Fruit fly (Drosophila melanogaster) whole organism, embryonic: ENCODE results near the gene RpL32.

ENCODE experiments used
- Atf-2 ChIP-seq: fragments of 200-800 bp; sonication (Bioruptor generic); optimal IDR thresholded peaks from 2 replicates; lab custom pipeline; 2016; ENCODE audit warnings: missing biosample characterization, missing genetic modification characterization
- CG10979 ChIP-seq: fragments of 200-800 bp; sonication (Bioruptor generic); optimal IDR thresholded peaks from 2 replicates; lab custom pipeline; 2018; ENCODE audit warnings: missing biosample characterization, mild to moderate bottlenecking, missing genetic modification characterization, moderate library complexity
- CG12071 ChIP-seq: fragments of 200-800 bp; sonication (Bioruptor generic); optimal IDR thresholded peaks from 3 replicates; lab custom pipeline; 2018; ENCODE audit warnings: missing biosample characterization, mild to moderate bottlenecking, missing genetic modification characterization
- CG12219 ChIP-seq: fragments of 200-800 bp; sonication (Bioruptor generic); optimal IDR thresholded peaks from 3 replicates; lab custom pipeline; 2018; ENCODE audit warnings: missing biosample characterization, mild to moderate bottlenecking, missing genetic modification characterization
- CG12236 ChIP-seq: fragments of 200-800 bp; sonication (Bioruptor generic); optimal IDR thresholded peaks from 2 replicates; lab custom pipeline; 2016; ENCODE audit warnings: missing biosample characterization, missing genetic modification characterization
- CG12769 ChIP-seq: fragments of 200-800 bp; sonication (Bioruptor generic); optimal IDR thresholded peaks from 2 replicates; lab custom pipeline; 2019; ENCODE audit warnings: missing biosample characterization, mild to moderate bottlenecking, missing genetic modification characterization, moderate library complexity
- CG13296 ChIP-seq: fragments of 200-800 bp; sonication (Bioruptor generic); optimal IDR thresholded peaks from 3 replicates; lab custom pipeline; 2018; ENCODE audit warnings: missing biosample characterization, mild to moderate bottlenecking, missing genetic modification characterization
- CG15269 ChIP-seq: fragments of 200-800 bp; sonication (Bioruptor generic); optimal IDR thresholded peaks from 2 replicates; lab custom pipeline; 2018; ENCODE audit warnings: missing biosample characterization, mild to moderate bottlenecking, missing genetic modification characterization, moderate library complexity
- CG1792 ChIP-seq: fragments of 200-800 bp; sonication (Bioruptor generic); optimal IDR thresholded peaks from 2 replicates; lab custom pipeline; 2016; ENCODE audit warnings: missing biosample characterization, missing genetic modification characterization
- CG2120 ChIP-seq: fragments of 200-800 bp; sonication (Bioruptor generic); optimal IDR thresholded peaks from 3 replicates; lab custom pipeline; 2016; ENCODE audit warnings: missing biosample characterization, missing genetic modification characterization
- CG30020 ChIP-seq: fragments of 200-800 bp; optimal IDR thresholded peaks from 2 replicates; lab custom pipeline; 2019; ENCODE audit warnings: missing biosample characterization, mild to moderate bottlenecking, missing genetic modification characterization, moderate library complexity
- CG4730 ChIP-seq: fragments of 200-800 bp; sonication (Bioruptor generic); IDR thresholded peaks from 2 replicates; pipeline ENCODE4 v1.3.6; 2022; ENCODE audit warnings: missing biosample characterization, missing genetic modification characterization
- CG4854 ChIP-seq: fragments of 200-800 bp; sonication (Bioruptor generic); optimal IDR thresholded peaks from 2 replicates; lab custom pipeline; 2016; ENCODE audit warnings: missing biosample characterization, missing genetic modification characterization, inconsistent platforms
- CG6272 ChIP-seq: fragments of 200-800 bp; sonication (Bioruptor generic); IDR thresholded peaks from 2 replicates; pipeline ENCODE4 v1.3.6; 2022; ENCODE audit warnings: missing biosample characterization, missing genetic modification characterization
- CG6813 ChIP-seq: fragments of 200-800 bp; sonication (Bioruptor generic); optimal IDR thresholded peaks from 2 replicates; lab custom pipeline; 2017; ENCODE audit warnings: missing biosample characterization, missing genetic modification characterization, mild to moderate bottlenecking, moderate library complexity, missing genetic modification reagents
- CG7372 ChIP-seq: fragments of 200-800 bp; sonication (Bioruptor generic); IDR thresholded peaks from 2 replicates; pipeline ENCODE4 v1.3.6; 2022; ENCODE audit warnings: missing biosample characterization, missing genetic modification characterization
- CG7786 ChIP-seq: fragments of 200-800 bp; sonication (Bioruptor generic); optimal IDR thresholded peaks from 2 replicates; lab custom pipeline; 2016; ENCODE audit warnings: missing biosample characterization, missing genetic modification characterization
- CG8290 ChIP-seq, 3 experiments: fragments of 200-800 bp; sonication (Bioruptor generic); optimal IDR thresholded peaks; 2 replicates each; lab custom pipeline; 2016 to 2019; ENCODE audit warnings: missing biosample characterization in 3 of 3, missing genetic modification characterization in 3 of 3, mild to moderate bottlenecking in 2 of 3, moderate library complexity in 1 of 3
- CG9727 ChIP-seq: fragments of 200-800 bp; sonication (Bioruptor generic); optimal IDR thresholded peaks from 3 replicates; lab custom pipeline; 2017; ENCODE audit warnings: missing biosample characterization, mild to moderate bottlenecking, missing genetic modification characterization
- CrebB ChIP-seq: fragments of 200-800 bp; sonication (Bioruptor generic); optimal IDR thresholded peaks from 3 replicates; lab custom pipeline; 2018; ENCODE audit warnings: missing biosample characterization, mild to moderate bottlenecking, missing genetic modification characterization
- Dbx ChIP-seq: fragments of 200-800 bp; sonication (Bioruptor generic); IDR thresholded peaks from 3 replicates; pipeline ENCODE4 v1.3.6; 2022; ENCODE audit warnings: missing biosample characterization, missing genetic modification characterization
- Deaf1 ChIP-seq: fragments of 200-800 bp; optimal IDR thresholded peaks from 3 replicates; lab custom pipeline; 2019; ENCODE audit warnings: missing biosample characterization, mild to moderate bottlenecking, missing genetic modification characterization, moderate library complexity
- Dfd ChIP-seq, 2 experiments: fragments of >200 bp; optimal IDR thresholded peaks; 2 replicates each; lab custom pipeline; 2017; ENCODE audit warnings: missing biosample characterization in 2 of 2, missing genetic modification characterization in 2 of 2
- Doc3 ChIP-seq: fragments of 200-800 bp; sonication (Bioruptor generic); IDR thresholded peaks from 3 replicates; pipeline ENCODE4 v1.3.6; 2022; ENCODE audit warnings: missing biosample characterization, missing genetic modification characterization; ENCODE audit not compliant: partially characterized antibody
- Drgx ChIP-seq: fragments of 200-800 bp; sonication (Bioruptor generic); IDR thresholded peaks from 2 replicates; pipeline ENCODE4 v1.3.6; 2022; ENCODE audit warnings: missing biosample characterization, missing genetic modification characterization
- Fer2 ChIP-seq: fragments of 200-800 bp; sonication (Bioruptor generic); optimal IDR thresholded peaks from 2 replicates; lab custom pipeline; 2018; ENCODE audit warnings: missing biosample characterization, mild to moderate bottlenecking, missing genetic modification characterization, moderate library complexity
- H2.0 ChIP-seq: fragments of 200-800 bp; sonication (Bioruptor generic); IDR thresholded peaks from 2 replicates; pipeline ENCODE4 v1.3.6; 2022; ENCODE audit warnings: missing biosample characterization, missing genetic modification characterization
- Lhr ChIP-seq: fragments of 200-800 bp; sonication (Bioruptor generic); optimal IDR thresholded peaks from 3 replicates; lab custom pipeline; 2017; ENCODE audit warnings: mild to moderate bottlenecking, missing biosample characterization, missing genetic modification reagents, missing genetic modification characterization
- Mrtf ChIP-seq: fragments of 200-800 bp; sonication (Bioruptor generic); IDR thresholded peaks from 3 replicates; pipeline ENCODE4 v1.3.6; 2022; ENCODE audit warnings: missing biosample characterization, missing genetic modification characterization
- Six4 ChIP-seq: fragments of 200-800 bp; sonication (Bioruptor generic); optimal IDR thresholded peaks from 2 replicates; lab custom pipeline; 2016; ENCODE audit warnings: missing biosample characterization, missing genetic modification characterization
- Ssrp ChIP-seq: fragments of 200-800 bp; sonication (Bioruptor generic); optimal IDR thresholded peaks from 2 replicates; lab custom pipeline; 2018; ENCODE audit warnings: missing biosample characterization, mild to moderate bottlenecking, missing genetic modification characterization, moderate library complexity
- Tbp ChIP-seq: fragments of >200 bp; optimal IDR thresholded peaks from 2 replicates; lab custom pipeline; 2018; ENCODE audit warnings: missing biosample characterization, missing genetic modification characterization
- Usf ChIP-seq: fragments of 200-800 bp; sonication (Bioruptor generic); optimal IDR thresholded peaks from 2 replicates; lab custom pipeline; 2017; ENCODE audit warnings: missing genotype, missing biosample characterization, missing genetic modification characterization
- ato ChIP-seq: fragments of 200-800 bp; sonication (Bioruptor generic); IDR thresholded peaks from 2 replicates; pipeline ENCODE4 v1.3.6; 2022; ENCODE audit warnings: missing biosample characterization, missing genetic modification characterization; ENCODE audit not compliant: partially characterized antibody
- bbx ChIP-seq: fragments of 200-800 bp; sonication (Bioruptor generic); IDR thresholded peaks from 2 replicates; pipeline ENCODE4 v1.3.6; 2022; ENCODE audit warnings: missing biosample characterization, missing genetic modification characterization; ENCODE audit not compliant: partially characterized antibody
- chinmo ChIP-seq: fragments of 200-800 bp; sonication (Bioruptor generic); IDR thresholded peaks from 4 replicates; pipeline ENCODE4 v1.3.6; 2022; ENCODE audit warnings: missing biosample characterization, missing genetic modification characterization; ENCODE audit not compliant: partially characterized antibody
- chm ChIP-seq: fragments of 200-800 bp; sonication (Bioruptor generic); IDR thresholded peaks from 2 replicates; pipeline ENCODE4 v1.3.6; 2022; ENCODE audit warnings: missing biosample characterization, missing genetic modification characterization
- dati ChIP-seq: fragments of 200-800 bp; sonication (Bioruptor generic); IDR thresholded peaks from 2 replicates; pipeline ENCODE4 v1.3.6; 2022; ENCODE audit warnings: missing biosample characterization, missing genetic modification characterization
- ewg ChIP-seq: fragments of 200-800 bp; sonication (Bioruptor generic); optimal IDR thresholded peaks from 3 replicates; lab custom pipeline; 2017; ENCODE audit warnings: mild to moderate bottlenecking, missing biosample characterization, missing genetic modification reagents, missing genetic modification characterization
- gro ChIP-seq: fragments of 200-800 bp; sonication (Bioruptor generic); optimal IDR thresholded peaks from 2 replicates; lab custom pipeline; 2016; ENCODE audit warnings: missing biosample characterization, missing genetic modification characterization
- hkb ChIP-seq, 2 experiments: fragments of 200-800 bp in 1 of 2; fragments of >200 bp in 1 of 2; sonication (Bioruptor generic) in 1 of 2; IDR thresholded peaks in 1 of 2; optimal IDR thresholded peaks in 1 of 2; 2 replicates each; pipeline versions ENCODE4 v1.3.6 to Lab custom; 2017 to 2022; ENCODE audit warnings: missing biosample characterization in 1 of 2, missing genetic modification characterization in 1 of 2
- jumu ChIP-seq: fragments of 200-800 bp; sonication (Bioruptor generic); optimal IDR thresholded peaks from 3 replicates; lab custom pipeline; 2016; ENCODE audit warnings: missing biosample characterization, missing genetic modification characterization
- klu ChIP-seq: fragments of 200-800 bp; sonication (Bioruptor generic); IDR thresholded peaks from 2 replicates; pipeline ENCODE4 v1.3.6; 2022; ENCODE audit warnings: missing biosample characterization, missing genetic modification characterization
- kni ChIP-seq: fragments of 200-800 bp; sonication (Bioruptor generic); optimal IDR thresholded peaks from 3 replicates; lab custom pipeline; 2017; ENCODE audit warnings: mild to moderate bottlenecking, missing biosample characterization, missing genetic modification reagents, missing genetic modification characterization
- mld ChIP-seq: fragments of 200-800 bp; sonication (Bioruptor generic); IDR thresholded peaks from 3 replicates; pipeline ENCODE4 v1.3.6; 2022; ENCODE audit warnings: missing biosample characterization, missing genetic modification characterization; ENCODE audit not compliant: partially characterized antibody
- sim ChIP-seq: fragments of 200-800 bp; sonication (Bioruptor generic); IDR thresholded peaks from 2 replicates; pipeline ENCODE4 v1.3.6; 2022; ENCODE audit warnings: missing biosample characterization, missing genetic modification characterization
- slou ChIP-seq: fragments of 200-800 bp; sonication (Bioruptor generic); optimal IDR thresholded peaks from 3 replicates; lab custom pipeline; 2016; ENCODE audit warnings: missing biosample characterization, missing genetic modification characterization
- trh ChIP-seq: fragments of 200-800 bp; sonication (Bioruptor generic); optimal IDR thresholded peaks from 2 replicates; lab custom pipeline; 2016; ENCODE audit warnings: missing biosample characterization, missing genetic modification characterization
- unpg ChIP-seq: fragments of 200-800 bp; sonication (Bioruptor generic); optimal IDR thresholded peaks from 3 replicates; lab custom pipeline; 2018; ENCODE audit warnings: missing biosample characterization, mild to moderate bottlenecking, missing genetic modification characterization, moderate library complexity
- usp ChIP-seq: fragments of >200 bp; optimal IDR thresholded peaks from 2 replicates; lab custom pipeline; 2017; ENCODE audit warnings: missing biosample characterization, missing genetic modification characterization
- vnd ChIP-seq: fragments of 200-800 bp; sonication (Bioruptor generic); IDR thresholded peaks from 3 replicates; pipeline ENCODE4 v1.3.6; 2022; ENCODE audit warnings: missing biosample characterization, missing genetic modification characterization; ENCODE audit not compliant: partially characterized antibody

The RpL32 gene

DNA sequence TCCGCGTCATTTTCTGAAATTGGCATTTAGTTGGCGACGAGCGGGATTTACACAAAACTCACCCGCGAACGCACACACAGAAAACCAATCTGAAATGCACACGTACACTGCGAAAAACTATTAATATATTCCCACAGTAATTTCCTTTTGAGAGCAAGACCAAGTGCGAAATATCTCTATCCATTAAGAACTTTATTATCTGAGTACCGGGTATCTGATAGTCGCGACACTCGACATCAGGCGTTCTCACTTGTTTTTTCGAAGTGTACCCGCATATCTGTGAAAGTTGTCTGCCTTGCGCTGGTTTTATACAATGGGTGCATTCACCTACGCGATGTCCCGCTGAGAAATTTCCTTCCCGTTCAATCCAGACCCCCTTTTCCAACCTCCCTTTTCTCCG lies 30.1 kb upstream of the RpL32 start:
- TF ChIP-seq ato (no peak), CG7786 (GFP tag; lab: Kevin White, UChicago) (no peak), trh (GFP tag; lab: Kevin White, UChicago) (no peak), Ssrp (peak; percentile 13), kni (GFP tag; lab: Kevin White, UChicago) (no peak), sim (GFP tag; lab: Robert Waterston, UW) (no peak), klu (GFP tag; lab: Robert Waterston, UW) (no peak), CG15269 (no peak), CG2120 (GFP tag; lab: Kevin White, UChicago) (no peak), CG7372 (GFP tag; lab: Robert Waterston, UW) (no peak), dati (GFP tag; lab: Robert Waterston, UW) (no peak), vnd (GFP tag; lab: Robert Waterston, UW) (peak; percentile 16; the same call in 1 of the 3 replicates), Mrtf (GFP tag; lab: Robert Waterston, UW) (no peak), CG6813 (GFP tag; lab: Kevin White, UChicago) (no peak), usp (GFP tag; lab: Kevin White, UChicago) (no peak), Tbp (GFP tag; lab: Kevin White, UChicago) (no peak), Lhr (no peak), CG12219 (GFP tag; lab: Kevin White, UChicago) (no peak), CG12236 (no peak), CrebB (tag; lab: Kevin White, UChicago) (no peak), Fer2 (tag; lab: Kevin White, UChicago) (no peak), CG6272 (no peak), chinmo (GFP tag; lab: Robert Waterston, UW) (no peak), Drgx (peak; percentile 59), ewg (GFP tag; lab: Kevin White, UChicago) (no peak), gro (GFP tag; lab: Kevin White, UChicago) (no peak), CG9727 (GFP tag; lab: Kevin White, UChicago) (peak; percentile 1), CG12071 (no peak), CG13296 (GFP tag; lab: Kevin White, UChicago) (no peak), bbx (GFP tag; lab: Robert Waterston, UW) (no peak), slou (GFP tag; lab: Kevin White, UChicago) (no peak), hkb (optimal IDR thresholded peaks at IDR 0.05; lab: Kevin White, UChicago) (no peak), hkb (GFP tag; IDR thresholded peaks at IDR 0.05; lab: Robert Waterston, UW) (no peak), CG4854 (GFP tag; lab: Kevin White, UChicago) (no peak), H2.0 (GFP tag; lab: Robert Waterston, UW) (no peak), CG12769 (tag; lab: Kevin White, UChicago) (no peak), Usf (no peak), Dbx (GFP tag; lab: Robert Waterston, UW) (no peak), CG1792 (GFP tag; lab: Kevin White, UChicago) (no peak), CG30020 (tag; lab: Kevin White, UChicago) (no peak), Doc3 (GFP tag; lab: Robert Waterston, UW) (no peak), jumu (GFP tag; lab: Kevin White, UChicago) (no peak), Deaf1 (no peak), CG4730 (no peak), mld (GFP tag; lab: Robert Waterston, UW) (no peak), unpg (GFP tag; lab: Kevin White, UChicago) (no peak), Dfd (GFP tag; optimal IDR thresholded peaks at IDR 0.05; lab: Kevin White, UChicago) (no peak), Six4 (GFP tag; lab: Kevin White, UChicago) (no peak), CG10979 (peak; percentile 34), Atf-2 (GFP tag; lab: Kevin White, UChicago) (no peak), CG8290 (GFP tag; optimal IDR thresholded peaks at IDR 0.05; lab: Kevin White, UChicago) (no peak), CG8290 (tag; optimal IDR thresholded peaks at IDR 0.05; lab: Kevin White, UChicago) (no peak), chm (GFP tag; lab: Robert Waterston, UW) (no peak)
